Fruit fly (Drosophila melanogaster): ENCODE results near the gene CG4928.

DNA sequence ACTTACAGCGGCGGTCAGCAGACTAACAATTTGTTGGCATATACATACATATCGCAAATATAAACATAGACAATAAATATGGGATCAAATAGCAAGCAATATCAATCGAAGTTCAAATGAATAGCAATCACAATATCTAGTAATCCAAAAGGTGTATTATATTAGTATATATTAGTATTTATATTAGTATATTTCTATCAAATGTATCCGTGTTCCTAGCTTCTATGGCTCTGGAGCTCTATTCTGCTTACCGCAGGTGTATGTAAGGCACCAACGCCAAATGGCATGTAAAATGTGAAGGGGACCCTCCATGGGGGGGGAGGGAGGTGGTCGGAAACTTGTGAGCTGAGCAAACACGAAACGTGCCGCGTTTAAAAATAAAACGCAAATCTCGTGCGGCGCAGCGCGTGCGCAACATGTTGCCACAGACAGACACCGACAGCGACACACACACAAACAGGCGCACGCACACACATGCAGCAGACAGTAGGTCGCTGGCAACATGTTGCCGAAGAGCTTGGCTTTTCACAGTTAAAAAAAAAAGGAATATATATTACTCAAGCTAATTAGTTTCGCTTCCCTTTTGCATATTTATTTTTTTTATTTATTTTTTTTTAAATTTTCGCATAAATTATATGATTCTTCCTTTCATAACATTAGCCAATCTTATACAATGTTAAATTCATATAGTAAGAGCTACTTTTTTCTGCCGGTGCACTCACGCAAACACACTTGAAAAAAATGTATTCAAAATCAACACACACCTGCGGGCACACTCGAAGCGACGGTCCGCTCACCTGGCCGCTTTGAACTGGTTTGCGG lies 17.7 kb downstream of the CG4928 start:
- no peak for TF ChIP-seq psq (optimal IDR thresholded peaks at IDR 0.05)
- no peak for TF ChIP-seq ttk (optimal IDR thresholded peaks at IDR 0.05)

Data from Kc167 (cell line).